Fruit fly (Drosophila melanogaster) whole organism, embryonic: ENCODE measurements around the gene CG43658.

Experiments
- Asciz ChIP-seq: fragments of 200-800 bp; sonication (Bioruptor generic); optimal IDR thresholded peaks from 2 replicates; lab custom pipeline; 2017; ENCODE audit warnings: missing biosample characterization, mild to moderate bottlenecking, missing genetic modification characterization, missing genetic modification reagents
- Atf-2 ChIP-seq: fragments of 200-800 bp; sonication (Bioruptor generic); optimal IDR thresholded peaks from 2 replicates; lab custom pipeline; 2016; ENCODE audit warnings: missing biosample characterization, missing genetic modification characterization
- Atf6 ChIP-seq: fragments of 200-800 bp; sonication (Bioruptor generic); IDR thresholded peaks from 2 replicates; pipeline ENCODE4 v1.3.6; 2022; ENCODE audit warnings: missing biosample characterization, missing genetic modification characterization
- Bteb2 ChIP-seq: fragments of 200-800 bp; sonication (Bioruptor generic); optimal IDR thresholded peaks from 2 replicates; lab custom pipeline; 2016; ENCODE audit warnings: missing biosample characterization, missing genetic modification characterization
- CG10462 ChIP-seq: fragments of 200-800 bp; sonication (Bioruptor generic); optimal IDR thresholded peaks from 2 replicates; lab custom pipeline; 2016; ENCODE audit warnings: missing biosample characterization, missing genetic modification characterization
- CG10565 ChIP-seq: fragments of 200-800 bp; sonication (Bioruptor generic); optimal IDR thresholded peaks from 3 replicates; lab custom pipeline; 2016; ENCODE audit warnings: missing biosample characterization, mild to moderate bottlenecking, missing genetic modification characterization
- CG11723 ChIP-seq: fragments of 200-800 bp; sonication (Bioruptor generic); optimal IDR thresholded peaks from 2 replicates; lab custom pipeline; 2017; ENCODE audit warnings: missing biosample characterization, mild to moderate bottlenecking, missing genetic modification characterization
- CG12942 ChIP-seq: fragments of 200-800 bp; sonication (Bioruptor generic); optimal IDR thresholded peaks from 3 replicates; lab custom pipeline; 2016; ENCODE audit warnings: missing biosample characterization, missing genetic modification characterization
- CG15601 ChIP-seq: fragments of 200-800 bp; sonication (Bioruptor generic); optimal IDR thresholded peaks from 3 replicates; lab custom pipeline; 2019; ENCODE audit warnings: missing biosample characterization, mild to moderate bottlenecking, missing genetic modification characterization, moderate library complexity
- CG17328 ChIP-seq: fragments of 200-800 bp; sonication (Bioruptor generic); IDR thresholded peaks from 2 replicates; pipeline ENCODE4 v1.3.6; 2022; ENCODE audit warnings: missing biosample characterization, missing genetic modification characterization
- CG18476 ChIP-seq: fragments of 200-800 bp; sonication (Bioruptor generic); optimal IDR thresholded peaks from 2 replicates; lab custom pipeline; 2016; ENCODE audit warnings: missing biosample characterization, mild to moderate bottlenecking, missing genetic modification characterization
- CG2116 ChIP-seq: fragments of 200-800 bp; sonication (Bioruptor generic); optimal IDR thresholded peaks from 3 replicates; lab custom pipeline; 2018; ENCODE audit warnings: missing biosample characterization, mild to moderate bottlenecking, missing genetic modification characterization
- CG2678 ChIP-seq: fragments of 200-800 bp; sonication (Bioruptor generic); optimal IDR thresholded peaks from 3 replicates; lab custom pipeline; 2019; ENCODE audit warnings: missing biosample characterization, mild to moderate bottlenecking, missing genetic modification characterization, moderate library complexity
- CG5953 ChIP-seq: fragments of 200-800 bp; sonication (Bioruptor generic); IDR thresholded peaks from 2 replicates; pipeline ENCODE4 v1.3.6; 2022; ENCODE audit warnings: missing biosample characterization, missing genetic modification characterization
- CG6175 ChIP-seq: fragments of 200-800 bp; sonication (Bioruptor generic); IDR thresholded peaks from 3 replicates; pipeline ENCODE4 v1.3.6; 2022; ENCODE audit warnings: missing biosample characterization, missing genetic modification characterization
- CG6254 ChIP-seq: fragments of 200-800 bp; sonication (Bioruptor generic); optimal IDR thresholded peaks from 3 replicates; lab custom pipeline; 2017; ENCODE audit warnings: mild to moderate bottlenecking, missing biosample characterization, missing genetic modification reagents, missing genetic modification characterization
- CG6854 ChIP-seq: fragments of 200-800 bp; sonication (Bioruptor generic); optimal IDR thresholded peaks from 3 replicates; lab custom pipeline; 2017; ENCODE audit warnings: missing biosample characterization, mild to moderate bottlenecking, missing genetic modification characterization
- CG7839 ChIP-seq: fragments of 200-800 bp; sonication (Bioruptor generic); optimal IDR thresholded peaks from 3 replicates; lab custom pipeline; 2018; ENCODE audit warnings: missing biosample characterization, mild to moderate bottlenecking, missing genetic modification characterization, moderate library complexity
- CG8478 ChIP-seq: fragments of >200 bp; optimal IDR thresholded peaks from 2 replicates; lab custom pipeline; 2018
- CoRest ChIP-seq: fragments of 200-800 bp; sonication (Bioruptor generic); optimal IDR thresholded peaks from 3 replicates; lab custom pipeline; 2018; ENCODE audit warnings: missing biosample characterization, mild to moderate bottlenecking, missing genetic modification characterization, moderate library complexity
- Dref ChIP-seq: fragments of 200-800 bp; sonication (Bioruptor generic); IDR thresholded peaks from 2 replicates; pipeline ENCODE4 v1.3.6; 2022; ENCODE audit warnings: missing biosample characterization, missing genetic modification characterization
- Ets65A ChIP-seq: fragments of 200-800 bp; sonication (Bioruptor generic); peaks from one replicate; lab custom pipeline; 2016; ENCODE audit warnings: missing biosample characterization, missing genetic modification characterization
- Ets97D ChIP-seq: fragments of 200-800 bp; sonication (Bioruptor generic); optimal IDR thresholded peaks from 3 replicates; lab custom pipeline; 2016; ENCODE audit warnings: missing biosample characterization, missing genetic modification characterization
- Hr39 ChIP-seq: fragments of >200 bp; optimal IDR thresholded peaks from 2 replicates; lab custom pipeline; 2017
- Lpt ChIP-seq: fragments of >200 bp; optimal IDR thresholded peaks from 2 replicates; lab custom pipeline; 2018; ENCODE audit warnings: missing biosample characterization, missing genetic modification characterization
- MESR4 ChIP-seq: fragments of 200-800 bp; sonication (Bioruptor generic); optimal IDR thresholded peaks from 2 replicates; lab custom pipeline; 2018; ENCODE audit warnings: missing biosample characterization, mild to moderate bottlenecking, missing genetic modification characterization, moderate library complexity
- Nf-YB ChIP-seq: fragments of 200-800 bp; sonication (Bioruptor generic); optimal IDR thresholded peaks from 3 replicates; lab custom pipeline; 2019; ENCODE audit warnings: missing biosample characterization, mild to moderate bottlenecking, missing genetic modification characterization, moderate library complexity
- Ssrp ChIP-seq: fragments of 200-800 bp; sonication (Bioruptor generic); optimal IDR thresholded peaks from 2 replicates; lab custom pipeline; 2018; ENCODE audit warnings: missing biosample characterization, mild to moderate bottlenecking, missing genetic modification characterization, moderate library complexity
- aop ChIP-seq: fragments of 200-800 bp; sonication (Bioruptor generic); IDR thresholded peaks from 2 replicates; pipeline ENCODE4 v1.3.6; 2022; ENCODE audit warnings: missing biosample characterization, missing genetic modification characterization
- ap ChIP-seq: fragments of 200-800 bp; sonication (Bioruptor generic); IDR thresholded peaks from 2 replicates; pipeline ENCODE4 v1.3.6; 2022; ENCODE audit warnings: missing biosample characterization, missing genetic modification characterization
- ase ChIP-seq: fragments of 200-800 bp; sonication (Bioruptor generic); IDR thresholded peaks from 3 replicates; pipeline ENCODE4 v1.3.6; 2022; ENCODE audit warnings: missing biosample characterization, missing genetic modification characterization
- ewg ChIP-seq: fragments of 200-800 bp; sonication (Bioruptor generic); optimal IDR thresholded peaks from 3 replicates; lab custom pipeline; 2017; ENCODE audit warnings: mild to moderate bottlenecking, missing biosample characterization, missing genetic modification reagents, missing genetic modification characterization
- gcm ChIP-seq: fragments of 200-800 bp; sonication (Bioruptor generic); optimal IDR thresholded peaks from 2 replicates; lab custom pipeline; 2019; ENCODE audit warnings: missing biosample characterization, mild to moderate bottlenecking, missing genetic modification characterization, moderate library complexity
- gem ChIP-seq: fragments of 200-800 bp; sonication (Bioruptor generic); optimal IDR thresholded peaks from 2 replicates; lab custom pipeline; 2019; ENCODE audit warnings: missing biosample characterization, mild to moderate bottlenecking, missing genetic modification characterization, moderate library complexity
- gfzf ChIP-seq: fragments of 200-800 bp; sonication (Bioruptor generic); optimal IDR thresholded peaks from 2 replicates; lab custom pipeline; 2016; ENCODE audit warnings: missing biosample characterization, mild to moderate bottlenecking, missing genetic modification characterization, moderate library complexity
- grau ChIP-seq: fragments of 200-800 bp; optimal IDR thresholded peaks from 3 replicates; lab custom pipeline; 2019; ENCODE audit warnings: missing biosample characterization, mild to moderate bottlenecking, missing genetic modification characterization, moderate library complexity
- gsb-n ChIP-seq: fragments of 200-800 bp; sonication (Bioruptor generic); optimal IDR thresholded peaks from 3 replicates; lab custom pipeline; 2018; ENCODE audit warnings: missing biosample characterization, mild to moderate bottlenecking, missing genetic modification characterization
- ind ChIP-seq: fragments of 200-800 bp; sonication (Bioruptor generic); optimal IDR thresholded peaks from 3 replicates; lab custom pipeline; 2016; ENCODE audit warnings: missing biosample characterization, missing genetic modification characterization
- insv ChIP-seq, 2 experiments: fragments of 200-800 bp; sonication (Bioruptor generic); optimal IDR thresholded peaks; 3 replicates each; lab custom pipeline; 2016 to 2018; ENCODE audit warnings: missing biosample characterization in 2 of 2, missing genetic modification characterization in 2 of 2
- kay ChIP-seq: fragments of 200-800 bp; sonication (Bioruptor generic); optimal IDR thresholded peaks from 2 replicates; lab custom pipeline; 2016; ENCODE audit warnings: missing biosample characterization, missing genetic modification characterization
- lola ChIP-seq, 3 experiments: fragments of >200 bp in 2 of 3; fragments of 200-800 bp in 1 of 3; sonication (Bioruptor generic) in 1 of 3; optimal IDR thresholded peaks; 2 replicates each; lab custom pipeline; 2017 to 2019; ENCODE audit warnings: missing biosample characterization in 3 of 3, missing genetic modification characterization in 3 of 3, mild to moderate bottlenecking in 1 of 3, moderate library complexity in 1 of 3
- lov ChIP-seq, 2 experiments: fragments of 200-800 bp in 1 of 2; fragments of >200 bp in 1 of 2; sonication (Bioruptor generic) in 1 of 2; IDR thresholded peaks in 1 of 2; optimal IDR thresholded peaks in 1 of 2; 2 replicates in 1 of 2; 3 replicates in 1 of 2; pipeline versions ENCODE4 v1.3.6 to Lab custom; 2017 to 2022; ENCODE audit warnings: missing biosample characterization in 1 of 2, missing genetic modification characterization in 1 of 2
- prd ChIP-seq, 3 experiments: fragments of >200 bp in 2 of 3; fragments of 200-800 bp in 1 of 3; sonication (Bioruptor generic) in 1 of 3; optimal IDR thresholded peaks in 2 of 3; IDR thresholded peaks in 1 of 3; 2 replicates in 2 of 3; 3 replicates in 1 of 3; pipeline versions ENCODE4 v1.3.6 to Lab custom; 2017 to 2022; ENCODE audit warnings: missing biosample characterization in 1 of 3, missing genetic modification characterization in 1 of 3
- sd ChIP-seq: fragments of 200-800 bp; sonication (Bioruptor generic); optimal IDR thresholded peaks from 3 replicates; lab custom pipeline; 2018; ENCODE audit warnings: missing biosample characterization, mild to moderate bottlenecking, missing genetic modification characterization, moderate library complexity
- slbo ChIP-seq: fragments of 200-800 bp; sonication (Bioruptor generic); IDR thresholded peaks from 2 replicates; pipeline ENCODE4 v1.3.6; 2022; ENCODE audit warnings: missing biosample characterization, missing genetic modification characterization
- sug ChIP-seq: fragments of 200-800 bp; optimal IDR thresholded peaks from 2 replicates; lab custom pipeline; 2019; ENCODE audit warnings: missing biosample characterization, mild to moderate bottlenecking, missing genetic modification characterization, moderate library complexity
- tio ChIP-seq: fragments of 200-800 bp; sonication (Bioruptor generic); optimal IDR thresholded peaks from 2 replicates; lab custom pipeline; 2017; ENCODE audit warnings: missing biosample characterization, missing genetic modification characterization, inconsistent platforms
- tll ChIP-seq, 2 experiments: fragments of 200-800 bp in 1 of 2; fragments of >200 bp in 1 of 2; sonication (Bioruptor generic) in 1 of 2; optimal IDR thresholded peaks; 2 replicates each; lab custom pipeline; 2017 to 2019; ENCODE audit warnings: missing biosample characterization in 2 of 2, missing genetic modification characterization in 2 of 2, mild to moderate bottlenecking in 1 of 2, moderate library complexity in 1 of 2
- tx ChIP-seq: fragments of 200-800 bp; sonication (Bioruptor generic); optimal IDR thresholded peaks from 2 replicates; lab custom pipeline; 2016; ENCODE audit warnings: missing biosample characterization, missing genetic modification characterization
- yki ChIP-seq: fragments of >200 bp; optimal IDR thresholded peaks from 3 replicates; lab custom pipeline; 2018

The CG43658 gene

dm6 chrX:17481659-17482266 lies 79.2 kb downstream of the CG43658 start (continued):
- no peak for TF ChIP-seq Atf-2 (GFP tag; lab: Kevin White, UChicago)
- peak; percentile 28 for TF ChIP-seq CG2678
- TF ChIP-seq gfzf (GFP tag; lab: Kevin White, UChicago): no peak
- no peak for TF ChIP-seq tx (GFP tag; lab: Kevin White, UChicago)
- TF ChIP-seq yki (lab: Kevin White, UChicago): no peak
- no peak for TF ChIP-seq CG11723 (GFP tag; lab: Kevin White, UChicago)
- TF ChIP-seq CG12942: no peak
- TF ChIP-seq tio (GFP tag; lab: Kevin White, UChicago): no peak
- no peak for TF ChIP-seq gcm (GFP tag; lab: Kevin White, UChicago)
- no peak for TF ChIP-seq Bteb2
- peak; percentile 25 for TF ChIP-seq CoRest (tag; lab: Kevin White, UChicago)
- no peak for TF ChIP-seq Lpt (GFP tag; lab: Kevin White, UChicago)
- TF ChIP-seq grau (tag; lab: Kevin White, UChicago): peak; percentile 78
- TF ChIP-seq CG18476 (GFP tag; lab: Kevin White, UChicago): no peak
- TF ChIP-seq CG6175 (GFP tag; lab: Robert Waterston, UW): no peak
- peak; percentile 46 for TF ChIP-seq CG6254 (GFP tag; lab: Kevin White, UChicago)
- TF ChIP-seq kay (GFP tag; lab: Kevin White, UChicago): no peak
- no peak for TF ChIP-seq Hr39
- no peak for TF ChIP-seq insv (GFP tag; optimal IDR thresholded peaks at IDR 0.05; lab: Kevin White, UChicago)
- TF ChIP-seq CG5953 (GFP tag; lab: Robert Waterston, UW): no peak
- no peak for TF ChIP-seq ind (GFP tag; lab: Kevin White, UChicago)
- peak; percentile 79 for TF ChIP-seq Ets65A (GFP tag; lab: Kevin White, UChicago)
- TF ChIP-seq Dref (GFP tag; lab: Robert Waterston, UW): no peak
- no peak for TF ChIP-seq CG10462
- TF ChIP-seq Atf6: no peak
- TF ChIP-seq sd: no peak
- TF ChIP-seq CG2116 (GFP tag; lab: Kevin White, UChicago): no peak
- peak; percentile 47 for TF ChIP-seq Ssrp (tag; lab: Kevin White, UChicago)
- TF ChIP-seq CG15601 (tag; lab: Kevin White, UChicago): peak; percentile 2
- peak; percentile 13 for TF ChIP-seq Asciz
- peak; percentile 3 for TF ChIP-seq ewg (GFP tag; lab: Kevin White, UChicago)
- no peak for TF ChIP-seq Ets97D (GFP tag; lab: Kevin White, UChicago)
- no peak for TF ChIP-seq ase (GFP tag; lab: Robert Waterston, UW)
- no peak for TF ChIP-seq aop (GFP tag; lab: Robert Waterston, UW)
- TF ChIP-seq CG10565 (GFP tag; lab: Kevin White, UChicago): no peak
- TF ChIP-seq slbo (GFP tag; lab: Robert Waterston, UW): no peak
- TF ChIP-seq CG6854 (GFP tag; lab: Kevin White, UChicago): no peak
- no peak for TF ChIP-seq gsb-n (tag; lab: Kevin White, UChicago)
- no peak for TF ChIP-seq sug
- no peak for TF ChIP-seq ap (GFP tag; lab: Robert Waterston, UW)
- TF ChIP-seq lola (GFP tag; optimal IDR thresholded peaks at IDR 0.05; lab: Kevin White, UChicago): peak in 1 of 3 experiments; percentile 45
- TF ChIP-seq Nf-YB (GFP tag; lab: Kevin White, UChicago): no peak
- TF ChIP-seq CG7839 (tag; lab: Kevin White, UChicago): peak; percentile 4
- TF ChIP-seq gem: peak; percentile 49
- TF ChIP-seq CG17328: no peak
- TF ChIP-seq MESR4 (GFP tag; lab: Kevin White, UChicago): no peak
- TF ChIP-seq CG8478 (lab: Kevin White, UChicago): no peak
- no peak for TF ChIP-seq prd (optimal IDR thresholded peaks at IDR 0.05; lab: Kevin White, UChicago)
- TF ChIP-seq prd (GFP tag; IDR thresholded peaks at IDR 0.05; lab: Robert Waterston, UW): no peak
- TF ChIP-seq lov (optimal IDR thresholded peaks at IDR 0.05; lab: Kevin White, UChicago): no peak
- TF ChIP-seq lov (GFP tag; IDR thresholded peaks at IDR 0.05; lab: Robert Waterston, UW): no peak
- no peak for TF ChIP-seq tll (GFP tag; optimal IDR thresholded peaks at IDR 0.05; lab: Kevin White, UChicago)
